Fruit fly (Drosophila melanogaster): ENCODE measurements around the gene CG5421.
A peak's percentile ranks its signal among the peaks of the same experiment; 100 is the strongest.

dm6 chr2L:12460767-12461739 is 13.1 kb upstream of the CG5421 start:
- TF ChIP-seq usp (GFP tag; optimal IDR thresholded peaks at IDR 0.05) (no peak), pan (optimal IDR thresholded peaks at IDR 0.05) (no peak), fru (GFP tag; optimal IDR thresholded peaks at IDR 0.05) (peak; percentile 72), rgr (GFP tag; optimal IDR thresholded peaks at IDR 0.05) (peak; percentile 84), Hr78 (GFP tag; optimal IDR thresholded peaks at IDR 0.05) (no peak), psq (GFP tag; optimal IDR thresholded peaks at IDR 0.05) (peak; percentile 70), Vsx2 (GFP tag; optimal IDR thresholded peaks at IDR 0.05; ENCODE audit: partially characterized antibody) (peak; percentile 92), N (GFP tag; optimal IDR thresholded peaks at IDR 0.05) (no peak), Dif (GFP tag; optimal IDR thresholded peaks at IDR 0.05; ENCODE audit: partially characterized antibody) (peak; percentile 99), Hnf4 (GFP tag; optimal IDR thresholded peaks at IDR 0.05) (peak; percentile 80), Dfd (GFP tag; optimal IDR thresholded peaks at IDR 0.05) (no peak), Sp1 (GFP tag; optimal IDR thresholded peaks at IDR 0.05) (peak; percentile 74), h (GFP tag; optimal IDR thresholded peaks at IDR 0.05) (peak; percentile 85), lola (GFP tag; optimal IDR thresholded peaks at IDR 0.05) (no peak)
